Fruit fly (Drosophila melanogaster) S2 (cell line): ENCODE results near the gene Gr64d.

Experiments
- CG8478 ChIP-seq: fragments of >200 bp; optimal IDR thresholded peaks from 2 replicates; lab custom pipeline; 2018
- CTCF ChIP-seq, 2 experiments: fragments of >200 bp; optimal IDR thresholded peaks; 2 replicates each; lab custom pipeline; 2018

DNA sequence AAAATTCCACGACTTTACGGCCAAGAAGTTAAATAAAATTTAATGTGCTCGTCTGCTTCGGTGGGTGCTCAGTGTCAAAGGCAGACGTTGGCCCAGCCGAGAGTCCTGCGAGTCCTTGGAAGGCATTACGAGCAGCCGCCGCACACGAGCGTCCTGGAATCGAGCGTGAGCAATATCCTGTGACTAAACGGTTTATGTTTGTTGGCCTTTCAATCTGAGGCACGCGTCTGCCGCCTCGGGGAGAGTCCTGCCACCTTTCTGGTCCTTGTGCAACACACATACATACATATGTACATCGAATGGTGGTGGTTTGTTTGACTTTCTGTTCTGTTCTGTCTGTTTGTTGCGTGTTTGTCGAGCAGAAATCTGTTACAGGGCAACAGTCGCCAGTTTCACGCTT, 51.6 kb downstream of the Gr64d start:
- TF ChIP-seq CTCF (optimal IDR thresholded peaks at IDR 0.05; lab: Kevin White, UChicago) (no peak), CG8478 (lab: Kevin White, UChicago) (no peak)
